Fruit fly (Drosophila melanogaster): ENCODE results near the gene Sulf1.

DNA sequence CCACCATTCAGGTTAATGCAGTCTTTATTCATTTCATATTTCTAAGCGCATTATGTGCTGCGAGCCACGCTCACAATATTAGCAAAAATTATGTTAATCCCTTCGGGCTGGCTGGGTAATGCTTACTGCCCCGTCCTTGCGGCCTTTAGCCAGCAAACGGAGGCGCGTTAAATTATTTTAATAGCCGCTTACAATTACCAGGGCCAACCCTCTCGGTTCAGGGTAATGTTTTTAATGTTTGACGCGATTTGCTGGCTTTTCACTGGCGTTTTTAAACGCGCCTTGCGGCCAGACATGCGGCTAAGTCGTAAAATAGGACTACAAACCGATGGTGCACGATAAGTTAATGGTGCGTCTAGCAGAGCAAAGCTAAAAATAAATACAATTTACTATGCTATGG lies 4.6 kb downstream of the Sulf1 start:
- TF ChIP-seq CG8478 (optimal IDR thresholded peaks at IDR 0.05) (no peak), CTCF (optimal IDR thresholded peaks at IDR 0.05) (no peak)
